Fruit fly (Drosophila melanogaster) whole organism, wandering third instar larva: Measurements from ENCODE around the gene CG14852.

Source experiments
- Abd-B ChIP-seq: fragments of >200 bp; optimal IDR thresholded peaks from 2 replicates; lab custom pipeline; 2017; ENCODE audit warnings: missing biosample characterization, missing genetic modification characterization
- CG32264 ChIP-seq: fragments of 200-800 bp; sonication (Bioruptor generic); optimal IDR thresholded peaks from 2 replicates; lab custom pipeline; 2016; ENCODE audit warnings: missing biosample characterization, missing genetic modification characterization
- CG9705 ChIP-seq: fragments of 200-800 bp; sonication (Bioruptor generic); optimal IDR thresholded peaks from 2 replicates; lab custom pipeline; 2018; ENCODE audit warnings: missing biosample characterization, mild to moderate bottlenecking, missing genetic modification characterization
- CrebA ChIP-seq: fragments of 200-800 bp; sonication (Bioruptor generic); optimal IDR thresholded peaks from 2 replicates; lab custom pipeline; 2016; ENCODE audit warnings: missing biosample characterization, mild to moderate bottlenecking, missing genetic modification characterization, borderline replicate concordance
- Dfd ChIP-seq: fragments of >200 bp; optimal IDR thresholded peaks from 2 replicates; lab custom pipeline; 2017; ENCODE audit warnings: missing biosample characterization, missing genetic modification characterization
- Dif ChIP-seq: fragments of 200-275, 200-300 bp; sonication (Bioruptor generic); optimal IDR thresholded peaks from 2 replicates; lab custom pipeline; 2018; ENCODE audit warnings: missing biosample characterization, missing genetic modification characterization; ENCODE audit not compliant: partially characterized antibody
- GATAd ChIP-seq: sonication (Bioruptor generic); optimal IDR thresholded peaks from 2 replicates; lab custom pipeline; 2016; ENCODE audit warnings: missing biosample characterization, missing genetic modification characterization
- HLH106 ChIP-seq: fragments of 200-800 bp; optimal IDR thresholded peaks from 3 replicates; lab custom pipeline; 2019; ENCODE audit warnings: missing biosample characterization, mild to moderate bottlenecking, missing genetic modification characterization, moderate library complexity
- Hnf4 ChIP-seq: fragments of 200-800 bp; sonication (Bioruptor generic); optimal IDR thresholded peaks from 2 replicates; lab custom pipeline; 2016; ENCODE audit warnings: missing biosample characterization, mild to moderate bottlenecking, missing genetic modification characterization
- Hr78 ChIP-seq: fragments of >200 bp; optimal IDR thresholded peaks from 2 replicates; lab custom pipeline; 2017; ENCODE audit warnings: missing biosample characterization, missing genetic modification characterization
- Hr83 ChIP-seq: fragments of 200-300 bp; sonication (Bioruptor generic); optimal IDR thresholded peaks from 2 replicates; lab custom pipeline; 2016; ENCODE audit warnings: missing biosample characterization, mild to moderate bottlenecking, missing genetic modification characterization, moderate library complexity; ENCODE audit not compliant: poor library complexity, severe bottlenecking
- Jra ChIP-seq: sonication (Bioruptor generic); optimal IDR thresholded peaks from 2 replicates; lab custom pipeline; 2016; ENCODE audit warnings: missing biosample characterization, missing genetic modification characterization
- Mio ChIP-seq: sonication (Bioruptor generic); optimal IDR thresholded peaks from 2 replicates; lab custom pipeline; 2016; ENCODE audit warnings: missing biosample characterization, missing genetic modification characterization
- N ChIP-seq: fragments of >200 bp; optimal IDR thresholded peaks from 2 replicates; lab custom pipeline; 2018; ENCODE audit warnings: missing biosample characterization, missing external identifiers, missing genetic modification characterization
- OdsH ChIP-seq: fragments of 200-800 bp; sonication (Bioruptor generic); optimal IDR thresholded peaks from 2 replicates; lab custom pipeline; 2016; ENCODE audit warnings: missing biosample characterization, mild to moderate bottlenecking, missing genetic modification characterization
- Rel ChIP-seq, 2 experiments: fragments of 200-800 bp; sonication (Bioruptor generic) in 1 of 2; optimal IDR thresholded peaks; 2 replicates in 1 of 2; 3 replicates in 1 of 2; lab custom pipeline; 2016 to 2019; ENCODE audit warnings: mild to moderate bottlenecking in 2 of 2, missing biosample characterization in 2 of 2, missing genetic modification characterization in 2 of 2, moderate library complexity in 1 of 2
- Sp1 ChIP-seq: fragments of 200-800 bp; sonication (Bioruptor generic); optimal IDR thresholded peaks from 3 replicates; lab custom pipeline; 2019; ENCODE audit warnings: missing biosample characterization, mild to moderate bottlenecking, missing genetic modification characterization, moderate library complexity
- br ChIP-seq: fragments of 200-800 bp; sonication (Bioruptor generic); optimal IDR thresholded peaks from 2 replicates; lab custom pipeline; 2016; ENCODE audit warnings: missing biosample characterization, missing genetic modification characterization
- brk ChIP-seq: fragments of 200-800 bp; sonication (Bioruptor generic); optimal IDR thresholded peaks from 2 replicates; lab custom pipeline; 2016; ENCODE audit warnings: missing biosample characterization, mild to moderate bottlenecking, missing genetic modification characterization
- dl ChIP-seq, 2 experiments: fragments of 175-275, 200-275 bp in 1 of 2; fragments of 200-275 bp in 1 of 2; sonication (Bioruptor generic); optimal IDR thresholded peaks; lab custom pipeline; 2018; ENCODE audit warnings: mild to moderate bottlenecking in 2 of 2, missing biosample characterization in 2 of 2, missing genetic modification characterization in 2 of 2, moderate library complexity in 2 of 2; ENCODE audit not compliant: partially characterized antibody in 2 of 2, insufficient read depth in 1 of 2
- dmrt93B ChIP-seq: fragments of 200-800 bp; sonication (Bioruptor generic); optimal IDR thresholded peaks from 2 replicates; lab custom pipeline; 2018; ENCODE audit warnings: missing biosample characterization, mild to moderate bottlenecking, missing genetic modification characterization
- dsf ChIP-seq: sonication (Bioruptor generic); optimal IDR thresholded peaks from 2 replicates; lab custom pipeline; 2016; ENCODE audit warnings: missing biosample characterization, missing genetic modification characterization, borderline replicate concordance
- ey ChIP-seq: fragments of 200-800 bp; sonication (Bioruptor generic); optimal IDR thresholded peaks from 2 replicates; lab custom pipeline; 2016; ENCODE audit warnings: missing biosample characterization, missing genetic modification characterization
- foxo ChIP-seq, 2 experiments: fragments of 200-800 bp; sonication (Bioruptor generic); optimal IDR thresholded peaks; 2 replicates in 1 of 2; 3 replicates in 1 of 2; lab custom pipeline; 2016 to 2017; ENCODE audit warnings: missing biosample characterization in 2 of 2, missing genetic modification characterization in 2 of 2
- fru ChIP-seq: fragments of 200-800 bp; sonication (Bioruptor generic); optimal IDR thresholded peaks from 3 replicates; lab custom pipeline; 2016; ENCODE audit warnings: missing biosample characterization, mild to moderate bottlenecking, missing genetic modification characterization
- h ChIP-seq: fragments of 200-800 bp; sonication (Bioruptor generic); optimal IDR thresholded peaks from 3 replicates; lab custom pipeline; 2016; ENCODE audit warnings: missing biosample characterization, mild to moderate bottlenecking, missing genetic modification characterization
- jim ChIP-seq: fragments of 175-275, 200-325 bp; sonication (Bioruptor generic); optimal IDR thresholded peaks from 2 replicates; lab custom pipeline; 2016; ENCODE audit warnings: missing biosample characterization, mild to moderate bottlenecking, missing genetic modification characterization
- pan ChIP-seq: fragments of >200 bp; optimal IDR thresholded peaks from 2 replicates; lab custom pipeline; 2017
- psq ChIP-seq: fragments of 200-800 bp; sonication (Bioruptor generic); optimal IDR thresholded peaks from 3 replicates; lab custom pipeline; 2017; ENCODE audit warnings: missing biosample characterization, mild to moderate bottlenecking, missing genetic modification characterization, moderate library complexity
- rgr ChIP-seq: fragments of 200-800 bp; sonication (Bioruptor generic); optimal IDR thresholded peaks from 3 replicates; lab custom pipeline; 2016; ENCODE audit warnings: missing biosample characterization, mild to moderate bottlenecking, missing genetic modification characterization
- sage ChIP-seq: fragments of 200-800 bp; sonication (Bioruptor generic); optimal IDR thresholded peaks from 2 replicates; lab custom pipeline; 2016; ENCODE audit warnings: missing biosample characterization, mild to moderate bottlenecking, missing genetic modification characterization
- sv ChIP-seq: fragments of 200-800 bp; sonication (Bioruptor generic); optimal IDR thresholded peaks from 3 replicates; lab custom pipeline; 2016; ENCODE audit warnings: missing biosample characterization, missing genetic modification characterization
- tai ChIP-seq: sonication (Bioruptor generic); optimal IDR thresholded peaks from 2 replicates; lab custom pipeline; 2016; ENCODE audit warnings: missing biosample characterization, missing genetic modification characterization
- usp ChIP-seq: fragments of >200 bp; optimal IDR thresholded peaks from 2 replicates; lab custom pipeline; 2017; ENCODE audit warnings: missing biosample characterization, missing genetic modification characterization
- woc ChIP-seq: sonication (Bioruptor generic); optimal IDR thresholded peaks from 2 replicates; lab custom pipeline; 2016; ENCODE audit warnings: missing biosample characterization, mild to moderate bottlenecking, missing genetic modification characterization

CG14852 gene

dm6 chr3R:14567329-14567728 is 1.6 kb downstream of the CG14852 start, which contains the start of gene CG31313:
TSS of gene CG31313 (minus strand) at chr3R:14567429.
- TF ChIP-seq dmrt93B (no peak), h (GFP tag; lab: Kevin White, UChicago) (no peak), Sp1 (GFP tag; lab: Kevin White, UChicago) (no peak), usp (GFP tag; lab: Kevin White, UChicago) (no peak), Hnf4 (GFP tag; lab: Kevin White, UChicago) (no peak), OdsH (GFP tag; lab: Kevin White, UChicago) (no peak), CG32264 (GFP tag; lab: Kevin White, UChicago) (no peak), Jra (GFP tag; lab: Kevin White, UChicago) (no peak), fru (no peak), sv (GFP tag; lab: Kevin White, UChicago) (no peak), Hr83 (GFP tag; lab: Kevin White, UChicago) (no peak), Mio (GFP tag; lab: Kevin White, UChicago) (no peak), brk (no peak), CG9705 (GFP tag; lab: Kevin White, UChicago) (no peak), woc (GFP tag; lab: Kevin White, UChicago) (no peak), foxo (GFP tag; optimal IDR thresholded peaks at IDR 0.05; lab: Kevin White, UChicago) (no peak), Dfd (no peak), CrebA (GFP tag; lab: Kevin White, UChicago) (no peak), Hr78 (GFP tag; lab: Kevin White, UChicago) (no peak), br (GFP tag; lab: Kevin White, UChicago) (no peak)

dm6 chr3R:14567796-14568195 is 2.1 kb downstream of the CG14852 start:
- TF ChIP-seq N (GFP tag; lab: Kevin White, UChicago) = no peak
- no peak for TF ChIP-seq Dif
- no peak for TF ChIP-seq Hr83 (GFP tag; lab: Kevin White, UChicago)
- TF ChIP-seq ey (GFP tag; lab: Kevin White, UChicago) = no peak
- TF ChIP-seq HLH106 (tag; lab: Kevin White, UChicago) = no peak
- TF ChIP-seq jim (GFP tag; lab: Kevin White, UChicago) = no peak
- no peak for TF ChIP-seq Hnf4 (GFP tag; lab: Kevin White, UChicago)
- no peak for TF ChIP-seq dsf (GFP tag; lab: Kevin White, UChicago)
- no peak for TF ChIP-seq Mio (GFP tag; lab: Kevin White, UChicago)
- no peak for TF ChIP-seq pan (lab: Kevin White, UChicago)
- no peak for TF ChIP-seq rgr (GFP tag; lab: Kevin White, UChicago)
- TF ChIP-seq Sp1 (GFP tag; lab: Kevin White, UChicago) = no peak
- TF ChIP-seq GATAd (GFP tag; lab: Kevin White, UChicago) = no peak
- no peak for TF ChIP-seq fru
- TF ChIP-seq foxo (GFP tag; optimal IDR thresholded peaks at IDR 0.05; lab: Kevin White, UChicago) = no peak
- no peak for TF ChIP-seq psq (GFP tag; lab: Kevin White, UChicago)
- TF ChIP-seq CrebA (GFP tag; lab: Kevin White, UChicago) = no peak
- no peak for TF ChIP-seq Hr78 (GFP tag; lab: Kevin White, UChicago)
- TF ChIP-seq dmrt93B = no peak
- no peak for TF ChIP-seq sv (GFP tag; lab: Kevin White, UChicago)

dm6 chr3R:14568501-14569137 is 2.9 kb downstream of the CG14852 start, which contains the start of gene CG8066:
TSS of gene CG8066 (minus strand) at chr3R:14568847.
- no peak for TF ChIP-seq dmrt93B
- peak in 1 of 2 experiments; percentile 37 for TF ChIP-seq foxo (GFP tag; optimal IDR thresholded peaks at IDR 0.05; lab: Kevin White, UChicago)
- no peak for TF ChIP-seq Abd-B (GFP tag; lab: Kevin White, UChicago)
- no peak for TF ChIP-seq Mio (GFP tag; lab: Kevin White, UChicago)
- TF ChIP-seq sage (GFP tag; lab: Kevin White, UChicago) = peak; percentile 65
- TF ChIP-seq pan (lab: Kevin White, UChicago) = no peak
- TF ChIP-seq CG9705 (GFP tag; lab: Kevin White, UChicago) = no peak
- TF ChIP-seq Jra (GFP tag; lab: Kevin White, UChicago) = peak; percentile 18
- TF ChIP-seq CG32264 (GFP tag; lab: Kevin White, UChicago) = no peak
- TF ChIP-seq Dif = no peak
- no peak for TF ChIP-seq brk
- TF ChIP-seq Hnf4 (GFP tag; lab: Kevin White, UChicago) = peak; percentile 6
- peak; percentile 25 for TF ChIP-seq rgr (GFP tag; lab: Kevin White, UChicago)
- peak; percentile 53 for TF ChIP-seq CrebA (GFP tag; lab: Kevin White, UChicago)
- TF ChIP-seq ey (GFP tag; lab: Kevin White, UChicago) = peak; percentile 3
- no peak for TF ChIP-seq dsf (GFP tag; lab: Kevin White, UChicago)
- TF ChIP-seq tai = no peak
- TF ChIP-seq fru = no peak
- TF ChIP-seq Hr83 (GFP tag; lab: Kevin White, UChicago) = no peak
- no peak for TF ChIP-seq woc (GFP tag; lab: Kevin White, UChicago)
- no peak for TF ChIP-seq Hr78 (GFP tag; lab: Kevin White, UChicago)
- TF ChIP-seq dl (GFP tag; optimal IDR thresholded peaks at IDR 0.05; lab: Kevin White, UChicago; ENCODE audit: insufficient read depth in 1 of 2, partially characterized antibody in 2 of 2) = no peak
- no peak for TF ChIP-seq jim (GFP tag; lab: Kevin White, UChicago)
- no peak for TF ChIP-seq OdsH (GFP tag; lab: Kevin White, UChicago)
- TF ChIP-seq HLH106 (tag; lab: Kevin White, UChicago) = no peak
- no peak for TF ChIP-seq br (GFP tag; lab: Kevin White, UChicago)
- TF ChIP-seq Rel (GFP tag; optimal IDR thresholded peaks at IDR 0.05; lab: Kevin White, UChicago) = peak; percentile 28
- no peak for TF ChIP-seq Rel (tag; optimal IDR thresholded peaks at IDR 0.05; lab: Kevin White, UChicago)
- TF ChIP-seq Dfd = no peak
